Worm (Caenorhabditis elegans) whole organism, L4/young adult: ENCODE measurements around the gene C03B1.5.

Source experiments
- W03F9.2 ChIP-seq: fragments of 150-350 bp; optimal IDR thresholded peaks from 2 replicates; lab custom pipeline; 2014; ENCODE audit warnings: missing biosample characterization, missing genetic modification characterization
- dao-5 ChIP-seq: sonication (generic microtip); optimal IDR thresholded peaks from 2 replicates; lab custom pipeline; 2016; ENCODE audit warnings: missing genotype, missing genetic modification characterization, moderate library complexity, missing compliant biosample characterization
- him-1 ChIP-seq: sonication (generic microtip); optimal IDR thresholded peaks from 2 replicates; lab custom pipeline; 2016; ENCODE audit warnings: missing genotype, missing genetic modification reagents, missing genetic modification characterization, missing compliant biosample characterization

DNA sequence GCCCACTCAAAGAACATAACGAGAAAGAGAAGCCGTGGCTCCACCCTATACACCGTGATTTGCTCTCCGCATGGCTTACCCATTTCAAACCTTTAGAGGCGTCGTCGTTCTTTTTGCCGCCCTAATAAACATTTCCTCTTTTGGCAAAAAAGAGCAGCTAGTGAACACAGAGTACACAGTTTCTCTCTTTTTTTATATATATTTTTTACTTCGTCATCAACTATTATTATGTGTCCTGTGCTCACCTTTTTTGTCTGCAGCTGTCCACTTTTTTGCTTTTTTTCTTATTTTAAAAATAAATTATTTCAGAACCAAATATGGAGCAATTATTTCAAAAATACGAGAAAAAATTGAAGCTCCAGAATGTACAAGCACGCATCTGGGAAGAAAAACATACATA, 14.3 kb downstream of the C03B1.5 start, which contains the start of gene C03B1.2:
- TF ChIP-seq W03F9.2 (no peak), dao-5 (tag; lab: Kevin White, UChicago) (no peak), him-1 (no peak)
